Worm (Caenorhabditis elegans): Measurements from ENCODE around the gene ZC239.6.

DNA sequence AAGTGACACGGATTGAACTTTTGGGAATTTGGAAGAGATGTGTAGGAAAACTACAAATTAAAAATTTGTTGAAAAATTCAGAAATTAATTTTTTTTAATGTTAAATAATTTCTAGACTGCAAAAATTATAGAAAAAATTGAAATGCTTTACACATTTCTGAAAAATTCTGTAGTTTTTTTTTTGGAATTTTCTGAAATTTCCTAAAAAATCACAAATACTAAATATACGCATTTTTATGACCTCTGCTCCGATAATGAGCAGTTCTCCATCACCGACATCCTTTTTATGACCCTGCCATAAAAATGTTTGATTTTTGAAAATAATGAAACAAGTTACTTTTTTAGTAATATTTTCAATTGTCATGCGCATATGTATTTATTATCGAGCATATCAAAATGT is 35.3 kb downstream of the ZC239.6 start:
- TF ChIP-seq tab-1 (GFP tag; IDR thresholded peaks at IDR 0.05): no peak
- no peak for TF ChIP-seq ztf-29 (GFP tag; IDR thresholded peaks at IDR 0.05)
- no peak for TF ChIP-seq klf-2 (GFP tag; conservative IDR thresholded peaks at IDR 0.05)
- no peak for TF ChIP-seq flt-1 (GFP tag; IDR thresholded peaks at IDR 0.05)
- TF ChIP-seq ztf-23 (GFP tag; IDR thresholded peaks at IDR 0.05): no peak
- no peak for TF ChIP-seq T22C8.4 (GFP tag; IDR thresholded peaks at IDR 0.05)
- no peak for TF ChIP-seq ref-1 (GFP tag; conservative IDR thresholded peaks at IDR 0.05)
- no peak for TF ChIP-seq cog-1 (tag; optimal IDR thresholded peaks at IDR 0.05)
